Worm (Caenorhabditis elegans): ENCODE results near the gene C27A7.6.

C27A7.6 gene

ce11 chrV:12121274-12121673 is 9.3 kb downstream of the C27A7.6 start, which contains the start of gene C13C4.6:
C13C4.6 (plus strand) TSS chrV:12121574.
- TF ChIP-seq B0336.3 (GFP tag; IDR thresholded peaks at IDR 0.05) (no peak), snpc-1.3 (tag; optimal IDR thresholded peaks at IDR 0.05; ENCODE audit: insufficient read depth) (no peak), F57A8.1 (GFP tag; optimal IDR thresholded peaks at IDR 0.05) (no peak), snpc-4 (GFP tag; optimal IDR thresholded peaks at IDR 0.05) (no peak), snpc-4 (tag; optimal IDR thresholded peaks at IDR 0.05) (no peak), attf-6 (GFP tag; IDR thresholded peaks at IDR 0.05) (no peak), rcor-1 (GFP tag; IDR thresholded peaks at IDR 0.05) (no peak), ztf-26 (tag; optimal IDR thresholded peaks at IDR 0.05) (no peak), akir-1 (GFP tag; optimal IDR thresholded peaks at IDR 0.05) (no peak), ceh-40 (GFP tag; IDR thresholded peaks at IDR 0.05) (no peak), ets-4 (GFP tag; optimal IDR thresholded peaks at IDR 0.05) (no peak), ceh-91 (GFP tag; IDR thresholded peaks at IDR 0.05) (no peak), efl-1 (GFP tag; optimal IDR thresholded peaks at IDR 0.05) (no peak), nhr-80 (tag; optimal IDR thresholded peaks at IDR 0.05) (no peak), fkh-3 (tag; optimal IDR thresholded peaks at IDR 0.05) (no peak), ceh-27 (GFP tag; optimal IDR thresholded peaks at IDR 0.05) (no peak), madf-8 (GFP tag; conservative IDR thresholded peaks at IDR 0.05) (no peak)

- no peak for TF ChIP-seq K12H6.12 (tag; optimal IDR thresholded peaks at IDR 0.05)
- TF ChIP-seq pha-4 (tag; optimal IDR thresholded peaks at IDR 0.05) = no peak
- TF ChIP-seq lir-1 (GFP tag; conservative IDR thresholded peaks at IDR 0.05) = no peak
- TF ChIP-seq let-526 (GFP tag; IDR thresholded peaks at IDR 0.05) = no peak
- TF ChIP-seq nhr-179 (tag; optimal IDR thresholded peaks at IDR 0.05) = no peak
- no peak for TF ChIP-seq ccch-3 (GFP tag; optimal IDR thresholded peaks at IDR 0.05)
- TF ChIP-seq F10E7.11 (tag; optimal IDR thresholded peaks at IDR 0.05) = no peak
- TF ChIP-seq snpc-1.3 (tag; optimal IDR thresholded peaks at IDR 0.05; ENCODE audit: insufficient read depth) = no peak
- TF ChIP-seq fkh-3 (tag; optimal IDR thresholded peaks at IDR 0.05) = no peak
Observed at ce11 chrV:12120381-12120780, 10.2 kb downstream of the C27A7.6 start, which contains the start of gene C13C4.7. C13C4.7 (minus strand) TSS chrV:12120481.

- TF ChIP-seq nhr-80 (tag; optimal IDR thresholded peaks at IDR 0.05) = no peak
Observed at ce11 chrV:12117567-12118053, 13.0 kb downstream of the C27A7.6 start, which contains the start of gene C13C4.8. C13C4.8 (plus strand) TSS chrV:12118003.

ce11 chrV:12115150-12115549 is 15.4 kb downstream of the C27A7.6 start:
- TF ChIP-seq cebp-1 (GFP tag; IDR thresholded peaks at IDR 0.05) = no peak
- no peak for TF ChIP-seq cebp-1 (tag; optimal IDR thresholded peaks at IDR 0.05)
- peak; percentile 27 for TF ChIP-seq nhr-80 (tag; optimal IDR thresholded peaks at IDR 0.05)

- no peak for TF ChIP-seq F10E7.11 (tag; optimal IDR thresholded peaks at IDR 0.05)
- TF ChIP-seq bed-2 (GFP tag; IDR thresholded peaks at IDR 0.05) = no peak
- TF ChIP-seq snpc-1.3 (tag; optimal IDR thresholded peaks at IDR 0.05; ENCODE audit: insufficient read depth) = no peak
- TF ChIP-seq egl-18 (GFP tag; IDR thresholded peaks at IDR 0.05) = no peak
Observed at ce11 chrV:12114693-12115092, 15.9 kb downstream of the C27A7.6 start, which contains the start of gene spin-1. spin-1 (plus strand) TSS chrV:12114993.

ce11 chrV:12113726-12114125 is 16.9 kb downstream of the C27A7.6 start:
- TF ChIP-seq repo-1 (tag; optimal IDR thresholded peaks at IDR 0.05) (no peak), B0035.1 (tag; optimal IDR thresholded peaks at IDR 0.05) (no peak), lin-26 (GFP tag; IDR thresholded peaks at IDR 0.05) (no peak), nhr-80 (tag; optimal IDR thresholded peaks at IDR 0.05) (peak; percentile 70), K11D2.4 (GFP tag; IDR thresholded peaks at IDR 0.05) (no peak), attf-6 (GFP tag; IDR thresholded peaks at IDR 0.05) (no peak)
